Worm (Caenorhabditis elegans) whole organism, L4/young adult: ENCODE measurements around the gene str-134.

ENCODE experiments used
- W03F9.2 ChIP-seq: fragments of 150-350 bp; optimal IDR thresholded peaks from 2 replicates; lab custom pipeline; 2014; ENCODE audit warnings: missing biosample characterization, missing genetic modification characterization
- him-1 ChIP-seq: sonication (generic microtip); optimal IDR thresholded peaks from 2 replicates; lab custom pipeline; 2016; ENCODE audit warnings: missing genotype, missing genetic modification reagents, missing genetic modification characterization, missing compliant biosample characterization

ce11 chrV:702260-702659 is 41.2 kb upstream of the str-134 start, which contains the start of gene srbc-37:
- TF ChIP-seq him-1 (tag; lab: Kevin White, UChicago) (no peak), W03F9.2 (tag; lab: Kevin White, UChicago) (no peak)
